Fruit fly (Drosophila melanogaster): Measurements from ENCODE around the gene NUCB1.

The NUCB1 gene

dm6 chr3L:17804511-17804910, 2.4 kb upstream of the NUCB1 start, which contains the start of gene ais (continued):
- TF ChIP-seq sens-2 (GFP tag; IDR thresholded peaks at IDR 0.05) (no peak), Dp (GFP tag; optimal IDR thresholded peaks at IDR 0.05) (peak; percentile 42), crp (GFP tag; optimal IDR thresholded peaks at IDR 0.05) (no peak), Neu2 (GFP tag; optimal IDR thresholded peaks at IDR 0.05; ENCODE audit: borderline replicate concordance) (no peak), CG1233 (GFP tag; optimal IDR thresholded peaks at IDR 0.05) (no peak), NC2β (GFP tag; optimal IDR thresholded peaks at IDR 0.05) (no peak), CG13894 (tag; optimal IDR thresholded peaks at IDR 0.05) (no peak), CG10431 (GFP tag; optimal IDR thresholded peaks at IDR 0.05) (no peak), cg (GFP tag; optimal IDR thresholded peaks at IDR 0.05) (no peak), insv (GFP tag; optimal IDR thresholded peaks at IDR 0.05) (no peak), H15 (GFP tag; IDR thresholded peaks at IDR 0.05) (no peak), CG9932 (GFP tag; IDR thresholded peaks at IDR 0.05) (peak; percentile 62), Poxn (GFP tag; IDR thresholded peaks at IDR 0.05) (no peak), CG17361 (GFP tag; IDR thresholded peaks at IDR 0.05) (no peak), kay (GFP tag; optimal IDR thresholded peaks at IDR 0.05) (no peak), zfh2 (GFP tag; optimal IDR thresholded peaks at IDR 0.05) (peak; percentile 11), Optix (GFP tag; IDR thresholded peaks at IDR 0.05) (no peak)

- TF ChIP-seq Oaz (GFP tag; IDR thresholded peaks at IDR 0.05): no peak
- TF ChIP-seq gro (GFP tag; optimal IDR thresholded peaks at IDR 0.05): no peak
- no peak for TF ChIP-seq knrl (GFP tag; IDR thresholded peaks at IDR 0.05; ENCODE audit: partially characterized antibody)
- TF ChIP-seq zen2 (GFP tag; IDR thresholded peaks at IDR 0.05; ENCODE audit: partially characterized antibody): no peak
- no peak for TF ChIP-seq Elba2 (GFP tag; optimal IDR thresholded peaks at IDR 0.05)
- no peak for TF ChIP-seq CG4617 (GFP tag; optimal IDR thresholded peaks at IDR 0.05; ENCODE audit: borderline replicate concordance)
- TF ChIP-seq fd96Cb (tag; optimal IDR thresholded peaks at IDR 0.05): no peak
- TF ChIP-seq CG9797 (GFP tag; optimal IDR thresholded peaks at IDR 0.05): no peak
- no peak for TF ChIP-seq Hand (GFP tag; optimal IDR thresholded peaks at IDR 0.05)
- no peak for TF ChIP-seq slou (GFP tag; optimal IDR thresholded peaks at IDR 0.05)
- TF ChIP-seq lov (optimal IDR thresholded peaks at IDR 0.05): no peak
- no peak for TF ChIP-seq lov (GFP tag; IDR thresholded peaks at IDR 0.05)
- TF ChIP-seq CG13624 (GFP tag; optimal IDR thresholded peaks at IDR 0.05): no peak
- no peak for TF ChIP-seq Myb (GFP tag; optimal IDR thresholded peaks at IDR 0.05)
- no peak for TF ChIP-seq Rx (GFP tag; IDR thresholded peaks at IDR 0.05)
- no peak for TF ChIP-seq psq (GFP tag; optimal IDR thresholded peaks at IDR 0.05)
- no peak for TF ChIP-seq CG2889 (GFP tag; IDR thresholded peaks at IDR 0.05)
- no peak for TF ChIP-seq CG3065 (GFP tag; optimal IDR thresholded peaks at IDR 0.05)
- no peak for TF ChIP-seq trh (GFP tag; optimal IDR thresholded peaks at IDR 0.05)
- TF ChIP-seq Awh (GFP tag; IDR thresholded peaks at IDR 0.05): no peak
These were observed 4.6 kb downstream of the NUCB1 start, which contains the start of gene CG42816 for dm6 chr3L:17797494-17797893. TSS of gene CG42816 (minus strand) at chr3L:17797594.

- TF ChIP-seq CG18599 (GFP tag; optimal IDR thresholded peaks at IDR 0.05) (peak; percentile 91), fru (optimal IDR thresholded peaks at IDR 0.05) (no peak), Antp (GFP tag; optimal IDR thresholded peaks at IDR 0.05) (no peak), CG6175 (GFP tag; IDR thresholded peaks at IDR 0.05) (no peak), CG6254 (GFP tag; optimal IDR thresholded peaks at IDR 0.05) (no peak), schlank (tag; optimal IDR thresholded peaks at IDR 0.05) (peak; percentile 69), nmo (GFP tag; optimal IDR thresholded peaks at IDR 0.05) (no peak), fd3F (GFP tag; optimal IDR thresholded peaks at IDR 0.05) (peak; percentile 87), luna (GFP tag; optimal IDR thresholded peaks at IDR 0.05) (peak; percentile 11), CG10462 (GFP tag; optimal IDR thresholded peaks at IDR 0.05) (no peak), exex (tag; optimal IDR thresholded peaks at IDR 0.05) (peak; percentile 34), psq (GFP tag; optimal IDR thresholded peaks at IDR 0.05) (no peak), Hand (GFP tag; optimal IDR thresholded peaks at IDR 0.05) (peak; percentile 49), CG31365 (tag; optimal IDR thresholded peaks at IDR 0.05) (peak; percentile 23), Fer3 (tag; optimal IDR thresholded peaks at IDR 0.05) (peak; percentile 81), Taf1 (GFP tag; IDR thresholded peaks at IDR 0.05) (no peak), ab (GFP tag; optimal IDR thresholded peaks at IDR 0.05) (no peak)
These were observed 10.6 kb downstream of the NUCB1 start for dm6 chr3L:17791495-17791894.

Measured in whole organism, embryonic.